Worm (Caenorhabditis elegans): ENCODE measurements around the gene C02E7.10.
"Not testable (repeated sequence)": the region's sequence is repeated elsewhere in the genome, so short reads cannot be mapped to it uniquely, and the experiment has no call there.

Gene C02E7.10

DNA sequence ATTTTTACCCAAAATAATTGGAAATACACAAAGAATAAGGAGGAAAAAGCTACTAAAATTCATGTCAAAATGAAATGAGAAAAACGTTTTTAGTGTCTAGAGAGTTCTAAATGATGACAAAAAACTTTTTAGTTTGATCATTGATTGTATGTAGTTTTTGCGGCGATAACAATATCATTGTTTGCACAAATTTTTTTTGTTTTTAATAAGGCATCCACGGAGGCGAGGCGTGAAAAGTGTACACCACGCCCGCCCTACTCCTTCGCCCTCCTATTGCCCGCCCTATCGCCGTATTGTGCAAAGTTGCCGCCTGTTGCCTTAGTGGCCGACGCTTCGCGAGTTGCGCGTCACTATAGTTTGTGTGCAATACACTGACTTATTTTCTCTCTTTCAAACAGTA, 32.8 kb downstream of the C02E7.10 start, which contains the start of gene ugt-10:
TSS of gene ugt-10 (minus strand) at position 101 of the 400 bp plus-strand sequence.
- not testable (repeated sequence) for TF ChIP-seq elt-1 (tag; optimal IDR thresholded peaks at IDR 0.05; ENCODE audit: borderline replicate concordance, insufficient read depth); ham-2 (GFP tag; optimal IDR thresholded peaks at IDR 0.05); ceh-39 (tag; optimal IDR thresholded peaks at IDR 0.05)

DNA sequence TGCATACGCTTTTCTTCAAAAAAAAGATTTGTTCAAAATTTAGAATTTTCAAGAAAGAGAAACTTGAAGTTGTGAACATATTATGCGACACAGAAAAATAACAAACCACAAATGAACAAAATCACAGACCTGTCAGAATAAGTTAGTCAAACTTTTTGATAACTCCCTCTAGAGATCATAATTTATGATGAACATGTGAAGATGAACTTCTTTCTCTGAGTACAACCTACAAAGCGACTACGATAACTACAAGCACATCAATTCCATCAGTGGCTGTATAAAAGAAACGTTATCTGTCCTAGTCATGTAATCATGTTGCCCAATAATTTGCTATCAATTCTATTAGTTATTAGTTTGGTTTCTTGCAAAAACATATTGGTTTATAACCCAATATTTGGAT, 37.1 kb downstream of the C02E7.10 start, which contains the start of gene ugt-9:
TSS of gene ugt-9 (plus strand) at position 305 of the 400 bp plus-strand sequence.
- TF ChIP-seq cnd-1 (tag; optimal IDR thresholded peaks at IDR 0.05) (no peak), lin-32 (GFP tag; optimal IDR thresholded peaks at IDR 0.05) (no peak), ces-1 (GFP tag; optimal IDR thresholded peaks at IDR 0.05) (no peak), nhr-2 (tag; optimal IDR thresholded peaks at IDR 0.05) (no peak), flh-1 (GFP tag; optimal IDR thresholded peaks at IDR 0.05) (no peak), mls-2 (tag; optimal IDR thresholded peaks at IDR 0.05) (no peak), ceh-43 (GFP tag; optimal IDR thresholded peaks at IDR 0.05) (no peak), ham-2 (GFP tag; optimal IDR thresholded peaks at IDR 0.05) (no peak), snpc-4 (tag; optimal IDR thresholded peaks at IDR 0.05) (no peak), ceh-83 (GFP tag; optimal IDR thresholded peaks at IDR 0.05) (no peak), lsy-2 (tag; optimal IDR thresholded peaks at IDR 0.05) (no peak), sptf-1 (tag; optimal IDR thresholded peaks at IDR 0.05) (no peak), zip-8 (tag; optimal IDR thresholded peaks at IDR 0.05) (no peak)

DNA sequence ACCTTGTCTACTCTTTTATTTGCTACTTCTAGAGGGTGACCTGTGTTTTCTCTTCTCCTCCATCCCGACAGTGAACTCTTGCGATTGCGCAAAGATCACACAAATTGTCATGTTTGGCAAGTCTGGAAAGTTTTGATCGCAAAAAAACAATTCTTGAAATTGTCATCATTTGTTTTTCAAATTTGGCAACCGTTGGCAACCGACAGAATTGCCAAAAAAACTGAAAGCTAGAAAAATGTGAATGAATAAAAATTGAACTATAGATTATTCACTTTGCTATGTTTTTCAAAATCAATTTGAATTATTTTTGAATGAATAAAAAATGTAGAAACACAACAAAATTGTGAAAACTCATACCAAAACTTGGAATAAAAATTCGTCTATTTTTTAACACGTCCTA, 37.9 kb downstream of the C02E7.10 start, which contains the start of gene ugt-11:
TSS of gene ugt-11 (minus strand) at position 101 of the 400 bp plus-strand sequence.
- no peak for TF ChIP-seq cnd-1 (tag; optimal IDR thresholded peaks at IDR 0.05)
- no peak for TF ChIP-seq snpc-4 (tag; optimal IDR thresholded peaks at IDR 0.05)
- no peak for TF ChIP-seq nhr-12 (tag; optimal IDR thresholded peaks at IDR 0.05)
- no peak for TF ChIP-seq blmp-1 (tag; optimal IDR thresholded peaks at IDR 0.05)
- TF ChIP-seq mls-2 (tag; optimal IDR thresholded peaks at IDR 0.05), result no peak
- no peak for TF ChIP-seq ztf-11 (tag; optimal IDR thresholded peaks at IDR 0.05)
- TF ChIP-seq flh-1 (GFP tag; optimal IDR thresholded peaks at IDR 0.05), result no peak
- no peak for TF ChIP-seq unc-62 (GFP tag; optimal IDR thresholded peaks at IDR 0.05)
- no peak for TF ChIP-seq lin-32 (GFP tag; optimal IDR thresholded peaks at IDR 0.05)
- no peak for TF ChIP-seq tbx-8 (GFP tag; optimal IDR thresholded peaks at IDR 0.05)
- TF ChIP-seq elt-3 (tag; optimal IDR thresholded peaks at IDR 0.05), result no peak
- TF ChIP-seq ceh-83 (GFP tag; optimal IDR thresholded peaks at IDR 0.05), result no peak
- no peak for TF ChIP-seq lsy-2 (tag; optimal IDR thresholded peaks at IDR 0.05)
- no peak for TF ChIP-seq ceh-39 (tag; optimal IDR thresholded peaks at IDR 0.05)
- no peak for TF ChIP-seq nhr-2 (tag; optimal IDR thresholded peaks at IDR 0.05)
- no peak for TF ChIP-seq unc-39 (tag; optimal IDR thresholded peaks at IDR 0.05)
- TF ChIP-seq nhr-76 (tag; optimal IDR thresholded peaks at IDR 0.05), result no peak
- no peak for TF ChIP-seq elt-1 (tag; optimal IDR thresholded peaks at IDR 0.05; ENCODE audit: borderline replicate concordance, insufficient read depth)
- TF ChIP-seq zip-8 (tag; optimal IDR thresholded peaks at IDR 0.05), result no peak

- TF ChIP-seq tbx-8 (GFP tag; optimal IDR thresholded peaks at IDR 0.05) (no peak), nhr-12 (tag; optimal IDR thresholded peaks at IDR 0.05) (no peak), ceh-43 (GFP tag; optimal IDR thresholded peaks at IDR 0.05) (no peak), sptf-1 (tag; optimal IDR thresholded peaks at IDR 0.05) (no peak), M03D4.4 (tag; optimal IDR thresholded peaks at IDR 0.05) (no peak), ces-1 (GFP tag; optimal IDR thresholded peaks at IDR 0.05) (no peak), nhr-2 (tag; optimal IDR thresholded peaks at IDR 0.05) (no peak), drap-1 (GFP tag; optimal IDR thresholded peaks at IDR 0.05) (no peak), nhr-237 (tag; optimal IDR thresholded peaks at IDR 0.05) (no peak), zip-8 (tag; optimal IDR thresholded peaks at IDR 0.05) (no peak), ceh-83 (GFP tag; optimal IDR thresholded peaks at IDR 0.05) (no peak), nhr-28 (tag; optimal IDR thresholded peaks at IDR 0.05) (no peak), ceh-39 (tag; optimal IDR thresholded peaks at IDR 0.05) (no peak), unc-62 (GFP tag; optimal IDR thresholded peaks at IDR 0.05) (no peak), mls-2 (tag; optimal IDR thresholded peaks at IDR 0.05) (no peak), snpc-4 (tag; optimal IDR thresholded peaks at IDR 0.05) (no peak), blmp-1 (tag; optimal IDR thresholded peaks at IDR 0.05) (no peak)
These were observed 41.5 kb downstream of the C02E7.10 start for ce11 chrV:4891305-4891704.

- TF ChIP-seq unc-62 (GFP tag; optimal IDR thresholded peaks at IDR 0.05) (no peak), flh-1 (GFP tag; optimal IDR thresholded peaks at IDR 0.05) (no peak), ceh-39 (tag; optimal IDR thresholded peaks at IDR 0.05) (no peak), nhr-237 (tag; optimal IDR thresholded peaks at IDR 0.05) (no peak), drap-1 (GFP tag; optimal IDR thresholded peaks at IDR 0.05) (no peak), M03D4.4 (tag; optimal IDR thresholded peaks at IDR 0.05) (no peak), ztf-11 (tag; optimal IDR thresholded peaks at IDR 0.05) (no peak), sptf-1 (tag; optimal IDR thresholded peaks at IDR 0.05) (no peak)
These were observed 42.1 kb downstream of the C02E7.10 start for ce11 chrV:4890781-4891180.
